Fruit fly (Drosophila melanogaster) S2 (cell line): ENCODE data around the gene Idh3a.

Experiments
- CG8478 ChIP-seq: fragments of >200 bp; optimal IDR thresholded peaks from 2 replicates; lab custom pipeline; 2018
- CTCF ChIP-seq, 2 experiments: fragments of >200 bp; optimal IDR thresholded peaks; 2 replicates each; lab custom pipeline; 2018

- peak; percentile 36 to 46 for TF ChIP-seq CTCF (optimal IDR thresholded peaks at IDR 0.05; lab: Kevin White, UChicago)
- no peak for TF ChIP-seq CG8478 (lab: Kevin White, UChicago)
Measured at dm6 chrX:19505334-19506185, 16.1 kb downstream of the Idh3a start.
